Fruit fly (Drosophila melanogaster): Measurements from ENCODE around the gene mRF1.

DNA sequence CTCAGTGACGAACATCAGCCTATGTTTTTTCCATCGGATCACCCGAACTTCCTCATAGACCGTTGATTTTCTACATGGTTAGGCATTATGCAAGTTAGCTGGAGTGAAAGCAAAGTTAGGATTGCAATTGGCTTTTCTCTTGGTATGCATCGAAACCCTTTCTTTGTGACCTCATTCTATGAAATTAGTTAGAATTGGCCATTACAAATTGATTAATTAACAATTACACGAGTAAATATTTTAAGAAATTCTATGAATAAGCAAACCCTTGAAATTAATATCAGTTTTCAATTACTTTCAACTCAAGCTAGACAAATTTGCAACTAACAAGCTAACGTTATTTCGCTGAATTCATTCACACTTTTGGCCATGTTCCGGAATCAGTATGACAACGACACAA is 12.0 kb downstream of the mRF1 start, which contains the start of gene Prosalpha6T:
- TF ChIP-seq CG8478 (optimal IDR thresholded peaks at IDR 0.05) (no peak), CTCF (optimal IDR thresholded peaks at IDR 0.05) (no peak)

Data from S2 (cell line).